Worm (Caenorhabditis elegans) whole organism, early embryonic: Measurements from ENCODE around the gene Y43F8B.20.

Experiments
- B0310.2 ChIP-seq: sonication (generic microtip); optimal IDR thresholded peaks from 2 replicates; lab custom pipeline; 2016; ENCODE audit warnings: mild to moderate bottlenecking, missing genetic modification characterization, missing compliant biosample characterization
- F13C5.2 ChIP-seq: sonication (generic microtip); optimal IDR thresholded peaks from 2 replicates; lab custom pipeline; 2017; ENCODE audit warnings: mild to moderate bottlenecking, missing genetic modification characterization, inconsistent platforms, missing compliant biosample characterization
- ama-1 ChIP-seq: fragments of 150-350 bp; optimal IDR thresholded peaks from 2 replicates; lab custom pipeline; 2014
- ceh-13 ChIP-seq: fragments of 200-800 bp; sonication (Bioruptor generic); optimal IDR thresholded peaks from 2 replicates; lab custom pipeline; 2018; ENCODE audit warnings: mild to moderate bottlenecking, missing genetic modification characterization, missing compliant biosample characterization
- ets-7 ChIP-seq: sonication (generic microtip); optimal IDR thresholded peaks from 2 replicates; lab custom pipeline; 2016; ENCODE audit warnings: missing genotype, missing genetic modification characterization, missing compliant biosample characterization
- hmbx-1 ChIP-seq: sonication (generic microtip); optimal IDR thresholded peaks from 2 replicates; lab custom pipeline; 2016; ENCODE audit warnings: mild to moderate bottlenecking, missing genetic modification characterization, missing compliant biosample characterization
- hmg-4 ChIP-seq: fragments of 200-800 bp; sonication (Bioruptor generic); optimal IDR thresholded peaks from 2 replicates; lab custom pipeline; 2018; ENCODE audit warnings: mild to moderate bottlenecking, missing genetic modification characterization, missing compliant biosample characterization
- hnd-1 ChIP-seq: sonication (generic microtip); optimal IDR thresholded peaks from 2 replicates; lab custom pipeline; 2016; ENCODE audit warnings: missing genetic modification characterization, missing compliant biosample characterization
- sea-1 ChIP-seq: fragments of 200-800 bp; sonication (Bioruptor generic); conservative IDR thresholded peaks from 2 replicates; pipeline ENCODE4 v1.3.6; 2022; ENCODE audit warnings: missing genetic modification characterization, missing compliant biosample characterization
- tbx-37 ChIP-seq: fragments of 200-800 bp; sonication (Bioruptor generic); conservative IDR thresholded peaks from 2 replicates; pipeline ENCODE4 v1.3.6; 2022; ENCODE audit warnings: missing genetic modification reagents, missing genetic modification characterization, missing compliant biosample characterization
- tra-4 ChIP-seq: sonication (generic microtip); optimal IDR thresholded peaks from 2 replicates; lab custom pipeline; 2017; ENCODE audit warnings: missing genetic modification characterization, missing compliant biosample characterization

DNA sequence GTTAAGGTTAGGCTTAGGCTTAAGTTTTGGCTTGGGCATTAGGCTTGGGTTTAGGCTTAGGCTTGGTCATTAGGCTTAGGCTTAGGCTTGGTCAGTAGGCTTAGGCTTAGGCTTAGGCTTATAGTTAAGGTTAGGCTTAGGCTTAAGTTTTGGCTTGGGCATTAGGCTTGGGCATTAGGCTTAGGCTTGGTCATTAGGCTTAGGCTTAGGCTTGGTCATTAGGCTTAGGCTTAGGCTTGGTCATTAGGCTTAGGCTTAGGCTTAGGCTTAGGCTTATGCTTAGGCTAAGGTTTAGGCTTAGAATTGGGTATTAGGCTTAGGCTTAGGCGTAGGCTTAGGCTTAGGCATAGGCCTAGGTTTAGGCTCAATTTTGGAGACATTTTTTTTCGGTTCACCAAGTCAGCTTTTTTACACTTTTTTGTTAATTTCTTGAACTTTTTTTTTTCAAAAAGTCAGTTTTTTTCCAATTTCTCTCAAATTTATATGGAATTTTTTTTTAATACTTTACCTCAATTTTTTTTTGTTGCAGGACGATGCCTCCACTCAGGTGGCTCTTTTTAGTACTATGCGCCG lies 46.9 kb downstream of the Y43F8B.20 start, which contains the start of gene Y43F8B.3:
- TF ChIP-seq ets-7 (tag; lab: Kevin White, UChicago), result no peak
- no peak for TF ChIP-seq ama-1 (lab: Kevin White, UChicago)
- TF ChIP-seq hmbx-1 (tag; lab: Kevin White, UChicago), result no peak
- no peak for TF ChIP-seq tbx-37 (GFP tag; lab: Robert Waterston, UW)
- TF ChIP-seq F13C5.2 (tag; lab: Kevin White, UChicago), result no peak
- no peak for TF ChIP-seq B0310.2
- TF ChIP-seq hmg-4 (GFP tag; lab: Kevin White, UChicago), result no peak
- TF ChIP-seq tra-4 (tag; lab: Kevin White, UChicago), result no peak
- TF ChIP-seq hnd-1, result no peak
- TF ChIP-seq ceh-13 (GFP tag; lab: Kevin White, UChicago), result no peak
- TF ChIP-seq sea-1 (GFP tag; lab: Robert Waterston, UW), result no peak
